Fruit fly (Drosophila melanogaster) whole organism, embryonic: ENCODE results near the gene CG46427.

Experiments used
- ATbp ChIP-seq: fragments of 200-800 bp; sonication (Bioruptor generic); optimal IDR thresholded peaks from 2 replicates; lab custom pipeline; 2017; ENCODE audit warnings: missing biosample characterization, mild to moderate bottlenecking, missing genetic modification characterization, missing genetic modification reagents
- Abd-B ChIP-seq: fragments of 200-800 bp; sonication (Bioruptor generic); optimal IDR thresholded peaks from 2 replicates; lab custom pipeline; 2018; ENCODE audit warnings: missing biosample characterization, mild to moderate bottlenecking, missing genetic modification characterization, moderate library complexity
- Asciz ChIP-seq: fragments of 200-800 bp; sonication (Bioruptor generic); optimal IDR thresholded peaks from 2 replicates; lab custom pipeline; 2017; ENCODE audit warnings: missing biosample characterization, mild to moderate bottlenecking, missing genetic modification characterization, missing genetic modification reagents
- Bdp1 ChIP-seq: fragments of 200-800 bp; sonication (Bioruptor generic); optimal IDR thresholded peaks from 3 replicates; lab custom pipeline; 2016; ENCODE audit warnings: missing biosample characterization, missing genetic modification characterization
- Bgb ChIP-seq: fragments of 200-800 bp; sonication (Bioruptor generic); IDR thresholded peaks from 2 replicates; pipeline ENCODE4 v1.3.6; 2022; ENCODE audit warnings: missing biosample characterization, missing genetic modification characterization; ENCODE audit not compliant: partially characterized antibody
- Blimp-1 ChIP-seq: fragments of 200-800 bp; sonication (Bioruptor generic); optimal IDR thresholded peaks from 3 replicates; lab custom pipeline; 2018; ENCODE audit warnings: missing biosample characterization, missing genetic modification characterization, mild to moderate bottlenecking, moderate library complexity, missing genetic modification reagents
- CG11456 ChIP-seq: fragments of 200-800 bp; sonication (Bioruptor generic); IDR thresholded peaks from 3 replicates; pipeline ENCODE4 v1.3.6; 2022; ENCODE audit warnings: missing biosample characterization, missing genetic modification characterization
- CG12391 ChIP-seq: fragments of 200-800 bp; sonication (Bioruptor generic); optimal IDR thresholded peaks from 3 replicates; lab custom pipeline; 2018; ENCODE audit warnings: missing biosample characterization, mild to moderate bottlenecking, missing genetic modification characterization, moderate library complexity
- CG14860 ChIP-seq: fragments of 200-800 bp; sonication (Bioruptor generic); IDR thresholded peaks from 3 replicates; pipeline ENCODE4 v1.3.6; 2022; ENCODE audit warnings: missing biosample characterization, missing genetic modification characterization; ENCODE audit not compliant: partially characterized antibody
- CG14965 ChIP-seq: fragments of 200-800 bp; sonication (Bioruptor generic); optimal IDR thresholded peaks from 2 replicates; lab custom pipeline; 2016; ENCODE audit warnings: missing biosample characterization, missing genetic modification characterization, borderline replicate concordance
- CG15479 ChIP-seq: fragments of 200-800 bp; sonication (Bioruptor generic); optimal IDR thresholded peaks from 3 replicates; lab custom pipeline; 2019; ENCODE audit warnings: missing biosample characterization, mild to moderate bottlenecking, missing genetic modification characterization, moderate library complexity
- CG15514 ChIP-seq: fragments of 200-800 bp; sonication (Bioruptor generic); optimal IDR thresholded peaks from 3 replicates; lab custom pipeline; 2017; ENCODE audit warnings: missing biosample characterization, missing genetic modification characterization, mild to moderate bottlenecking, moderate library complexity, missing genetic modification reagents
- CG15696 ChIP-seq: fragments of 200-800 bp; sonication (Bioruptor generic); optimal IDR thresholded peaks from 2 replicates; lab custom pipeline; 2019; ENCODE audit warnings: missing biosample characterization, mild to moderate bottlenecking, missing genetic modification characterization, moderate library complexity
- CG16779 ChIP-seq: fragments of 200-800 bp; sonication (Bioruptor generic); IDR thresholded peaks from 2 replicates; pipeline ENCODE4 v1.3.6; 2022; ENCODE audit warnings: missing biosample characterization, missing genetic modification characterization
- CG17612 ChIP-seq: fragments of 200-800 bp; sonication (Bioruptor generic); IDR thresholded peaks from 2 replicates; pipeline ENCODE4 v1.3.6; 2022; ENCODE audit warnings: missing biosample characterization, missing genetic modification characterization
- CG30020 ChIP-seq: fragments of 200-800 bp; optimal IDR thresholded peaks from 2 replicates; lab custom pipeline; 2019; ENCODE audit warnings: missing biosample characterization, mild to moderate bottlenecking, missing genetic modification characterization, moderate library complexity
- CG3407 ChIP-seq: fragments of 200-800 bp; sonication (Bioruptor generic); optimal IDR thresholded peaks from 2 replicates; lab custom pipeline; 2018; ENCODE audit warnings: missing biosample characterization, mild to moderate bottlenecking, missing genetic modification characterization
- CG4282 ChIP-seq: fragments of 200-800 bp; sonication (Bioruptor generic); optimal IDR thresholded peaks from 2 replicates; lab custom pipeline; 2016; ENCODE audit warnings: missing biosample characterization, missing genetic modification characterization
- CG4328 ChIP-seq: fragments of 200-800 bp; sonication (Bioruptor generic); optimal IDR thresholded peaks from 3 replicates; lab custom pipeline; 2017; ENCODE audit warnings: missing biosample characterization, missing genetic modification reagents, missing genetic modification characterization
- CG5180 ChIP-seq: fragments of 200-800 bp; sonication (Bioruptor generic); optimal IDR thresholded peaks from 3 replicates; lab custom pipeline; 2017; ENCODE audit warnings: missing biosample characterization, missing genetic modification characterization, mild to moderate bottlenecking, moderate library complexity, missing genetic modification reagents
- CG6683 ChIP-seq: fragments of 200-800 bp; sonication (Bioruptor generic); optimal IDR thresholded peaks from 2 replicates; lab custom pipeline; 2017; ENCODE audit warnings: missing biosample characterization, mild to moderate bottlenecking, missing genetic modification characterization, missing genetic modification reagents
- CG7357 ChIP-seq: fragments of 200-800 bp; sonication (Bioruptor generic); IDR thresholded peaks from 3 replicates; pipeline ENCODE4 v1.3.6; 2022; ENCODE audit warnings: missing biosample characterization, missing genetic modification characterization
- CG7786 ChIP-seq: fragments of 200-800 bp; sonication (Bioruptor generic); optimal IDR thresholded peaks from 2 replicates; lab custom pipeline; 2016; ENCODE audit warnings: missing biosample characterization, missing genetic modification characterization
- CG8281 ChIP-seq: fragments of 200-800 bp; sonication (Bioruptor generic); optimal IDR thresholded peaks from 2 replicates; lab custom pipeline; 2018; ENCODE audit warnings: missing biosample characterization, mild to moderate bottlenecking, missing genetic modification characterization, moderate library complexity
- CG8765 ChIP-seq: fragments of 200-800 bp; sonication (Bioruptor generic); IDR thresholded peaks from 2 replicates; pipeline ENCODE4 v1.3.6; 2022; ENCODE audit warnings: missing biosample characterization, missing genetic modification characterization
- CG9727 ChIP-seq: fragments of 200-800 bp; sonication (Bioruptor generic); optimal IDR thresholded peaks from 3 replicates; lab custom pipeline; 2017; ENCODE audit warnings: missing biosample characterization, mild to moderate bottlenecking, missing genetic modification characterization
- CHES-1-like ChIP-seq: fragments of 200-800 bp; sonication (Bioruptor generic); optimal IDR thresholded peaks from 2 replicates; lab custom pipeline; 2016; ENCODE audit warnings: missing biosample characterization, missing genetic modification characterization
- D19B ChIP-seq: fragments of 200-800 bp; sonication (Bioruptor generic); optimal IDR thresholded peaks from 2 replicates; lab custom pipeline; 2017; ENCODE audit warnings: missing biosample characterization, mild to moderate bottlenecking, missing genetic modification characterization
- Doc3 ChIP-seq: fragments of 200-800 bp; sonication (Bioruptor generic); IDR thresholded peaks from 3 replicates; pipeline ENCODE4 v1.3.6; 2022; ENCODE audit warnings: missing biosample characterization, missing genetic modification characterization; ENCODE audit not compliant: partially characterized antibody
- Hr39 ChIP-seq: fragments of >200 bp; optimal IDR thresholded peaks from 2 replicates; lab custom pipeline; 2017
- Mad ChIP-seq: fragments of 200-800 bp; sonication (Bioruptor generic); optimal IDR thresholded peaks from 2 replicates; lab custom pipeline; 2016; ENCODE audit warnings: missing biosample characterization, missing genetic modification characterization
- Med ChIP-seq: fragments of 200-800 bp; sonication (Bioruptor generic); peaks from one replicate; lab custom pipeline; 2016; ENCODE audit warnings: missing biosample characterization, missing genetic modification characterization, mild to moderate bottlenecking, inconsistent platforms, moderate library complexity
- Myb ChIP-seq: fragments of 200-800 bp; sonication (Bioruptor generic); optimal IDR thresholded peaks from 2 replicates; lab custom pipeline; 2016; ENCODE audit warnings: missing biosample characterization, missing genetic modification characterization
- Poxn ChIP-seq: fragments of 200-800 bp; sonication (Bioruptor generic); IDR thresholded peaks from 2 replicates; pipeline ENCODE4 v1.3.6; 2022; ENCODE audit warnings: missing biosample characterization, missing genetic modification characterization
- Ravus ChIP-seq: fragments of 200-800 bp; sonication (Bioruptor generic); IDR thresholded peaks from 2 replicates; pipeline ENCODE4 v1.3.6; 2022; ENCODE audit warnings: missing biosample characterization, missing genetic modification characterization
- cwo ChIP-seq: fragments of 200-800 bp; sonication (Bioruptor generic); optimal IDR thresholded peaks from 3 replicates; lab custom pipeline; 2017; ENCODE audit warnings: missing biosample characterization, missing genetic modification characterization, mild to moderate bottlenecking, moderate library complexity, missing genetic modification reagents
- dimm ChIP-seq: fragments of 200-800 bp; sonication (Bioruptor generic); IDR thresholded peaks from 2 replicates; pipeline ENCODE4 v1.3.6; 2022; ENCODE audit warnings: missing biosample characterization, missing genetic modification characterization
- gcm ChIP-seq: fragments of 200-800 bp; sonication (Bioruptor generic); optimal IDR thresholded peaks from 2 replicates; lab custom pipeline; 2019; ENCODE audit warnings: missing biosample characterization, mild to moderate bottlenecking, missing genetic modification characterization, moderate library complexity
- kay ChIP-seq: fragments of 200-800 bp; sonication (Bioruptor generic); optimal IDR thresholded peaks from 2 replicates; lab custom pipeline; 2016; ENCODE audit warnings: missing biosample characterization, missing genetic modification characterization
- lmd ChIP-seq: fragments of 200-800 bp; sonication (Bioruptor generic); IDR thresholded peaks from 2 replicates; pipeline ENCODE4 v1.3.6; 2022; ENCODE audit warnings: missing biosample characterization, missing genetic modification characterization
- peb ChIP-seq: fragments of 200-800 bp; sonication (Bioruptor generic); IDR thresholded peaks from 2 replicates; pipeline ENCODE4 v1.3.6; 2022; ENCODE audit warnings: missing biosample characterization, missing genetic modification characterization
- pfk ChIP-seq: fragments of 200-800 bp; sonication (Bioruptor generic); optimal IDR thresholded peaks from 2 replicates; lab custom pipeline; 2018; ENCODE audit warnings: missing biosample characterization, mild to moderate bottlenecking, missing genetic modification characterization, moderate library complexity
- scrt ChIP-seq: fragments of 200-800 bp; sonication (Bioruptor generic); optimal IDR thresholded peaks from 2 replicates; lab custom pipeline; 2018; ENCODE audit warnings: missing biosample characterization, mild to moderate bottlenecking, missing genetic modification characterization, moderate library complexity
- sim ChIP-seq: fragments of 200-800 bp; sonication (Bioruptor generic); IDR thresholded peaks from 2 replicates; pipeline ENCODE4 v1.3.6; 2022; ENCODE audit warnings: missing biosample characterization, missing genetic modification characterization
- slou ChIP-seq: fragments of 200-800 bp; sonication (Bioruptor generic); optimal IDR thresholded peaks from 3 replicates; lab custom pipeline; 2016; ENCODE audit warnings: missing biosample characterization, missing genetic modification characterization
- sqz ChIP-seq: fragments of 200-800 bp; sonication (Bioruptor generic); optimal IDR thresholded peaks from 3 replicates; lab custom pipeline; 2018; ENCODE audit warnings: missing biosample characterization, mild to moderate bottlenecking, missing genetic modification characterization
- tna ChIP-seq: fragments of 200-800 bp; sonication (Bioruptor generic); IDR thresholded peaks from 2 replicates; pipeline ENCODE4 v1.3.6; 2022; ENCODE audit warnings: missing biosample characterization, missing genetic modification characterization; ENCODE audit not compliant: partially characterized antibody
- tx ChIP-seq: fragments of 200-800 bp; sonication (Bioruptor generic); optimal IDR thresholded peaks from 2 replicates; lab custom pipeline; 2016; ENCODE audit warnings: missing biosample characterization, missing genetic modification characterization
- usp ChIP-seq: fragments of >200 bp; optimal IDR thresholded peaks from 2 replicates; lab custom pipeline; 2017; ENCODE audit warnings: missing biosample characterization, missing genetic modification characterization
- vnd ChIP-seq: fragments of 200-800 bp; sonication (Bioruptor generic); IDR thresholded peaks from 3 replicates; pipeline ENCODE4 v1.3.6; 2022; ENCODE audit warnings: missing biosample characterization, missing genetic modification characterization; ENCODE audit not compliant: partially characterized antibody

The CG46427 gene

DNA sequence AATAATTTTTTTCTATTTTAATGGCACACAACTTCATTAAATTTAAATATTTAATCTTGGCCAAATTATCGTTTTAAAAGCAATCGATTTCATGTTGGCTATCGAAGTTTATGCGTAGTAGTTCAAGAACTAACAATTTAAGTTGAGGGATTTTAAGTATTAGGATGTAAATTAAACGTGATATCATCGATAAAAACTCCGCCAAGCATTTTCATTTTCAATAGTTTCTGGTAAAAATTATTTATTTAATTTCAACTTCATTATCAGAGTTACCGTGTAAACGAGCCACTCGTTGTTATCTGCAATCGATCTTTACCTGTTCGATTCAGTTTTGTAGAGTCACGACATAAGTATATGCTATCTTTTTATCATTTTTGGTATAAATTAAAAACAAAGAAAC, 36.0 kb downstream of the CG46427 start (continued):
- peak; percentile 89 for TF ChIP-seq kay
- peak; percentile 54 for TF ChIP-seq Poxn
- TF ChIP-seq Doc3, result 0 out of 3 replicates have a peak, but pooled peaks have one; percentile 44
- TF ChIP-seq ATbp (GFP tag; lab: Kevin White, UChicago), result peak; percentile 99
- TF ChIP-seq Hr39 (lab: Kevin White, UChicago), result no peak
- TF ChIP-seq CG6683, result peak; percentile 98
- peak; percentile 90 for TF ChIP-seq CG30020 (tag; lab: Kevin White, UChicago)
- peak; percentile 98 for TF ChIP-seq Asciz (GFP tag; lab: Kevin White, UChicago)
- peak; percentile 99 for TF ChIP-seq CG12391
- peak; percentile 89 for TF ChIP-seq CG14965
- TF ChIP-seq CG7357 (GFP tag; lab: Robert Waterston, UW), result peak; percentile 69
- peak; percentile 98 for TF ChIP-seq gcm
- TF ChIP-seq D19B (GFP tag; lab: Kevin White, UChicago), result peak; percentile 95
- TF ChIP-seq CG15696 (tag; lab: Kevin White, UChicago), result peak; percentile 100
- TF ChIP-seq CG8281 (tag; lab: Kevin White, UChicago), result peak; percentile 91
- TF ChIP-seq Myb, result peak; percentile 70
- TF ChIP-seq Bdp1 (GFP tag; lab: Kevin White, UChicago), result peak; percentile 86
- TF ChIP-seq lmd (GFP tag; lab: Robert Waterston, UW), result peak; percentile 94
- peak; percentile 79 for TF ChIP-seq CG17612 (GFP tag; lab: Robert Waterston, UW)
- TF ChIP-seq Med (GFP tag; lab: Kevin White, UChicago), result peak; percentile 99
- TF ChIP-seq slou, result peak; percentile 86
- TF ChIP-seq CHES-1-like (GFP tag; lab: Kevin White, UChicago), result peak; percentile 90
- no peak for TF ChIP-seq usp (GFP tag; lab: Kevin White, UChicago)
- TF ChIP-seq CG15479, result peak; percentile 71
- TF ChIP-seq Ravus (GFP tag; lab: Robert Waterston, UW), result peak; percentile 86
- TF ChIP-seq CG7786, result peak; percentile 89
- peak; percentile 94 for TF ChIP-seq Abd-B
- TF ChIP-seq CG16779 (GFP tag; lab: Robert Waterston, UW), result peak; percentile 92
- TF ChIP-seq CG14860 (GFP tag; lab: Robert Waterston, UW), result no peak
- TF ChIP-seq scrt (GFP tag; lab: Kevin White, UChicago), result peak; percentile 99
- peak; percentile 91 for TF ChIP-seq CG8765 (GFP tag; lab: Robert Waterston, UW)
- TF ChIP-seq dimm (GFP tag; lab: Robert Waterston, UW), result peak; percentile 86
- TF ChIP-seq pfk, result peak; percentile 76
- peak; percentile 98 for TF ChIP-seq sim (GFP tag; lab: Robert Waterston, UW)
- TF ChIP-seq Mad, result peak; percentile 94
- peak; percentile 76 for TF ChIP-seq CG4282 (GFP tag; lab: Kevin White, UChicago)
- no peak for TF ChIP-seq vnd (GFP tag; lab: Robert Waterston, UW)
- TF ChIP-seq CG5180 (GFP tag; lab: Kevin White, UChicago), result peak; percentile 91
- peak; percentile 84 for TF ChIP-seq tx
- peak; percentile 95 for TF ChIP-seq CG15514 (GFP tag; lab: Kevin White, UChicago)
- no peak for TF ChIP-seq tna (GFP tag; lab: Robert Waterston, UW)
- TF ChIP-seq CG9727, result peak; percentile 98
- TF ChIP-seq cwo (GFP tag; lab: Kevin White, UChicago), result peak; percentile 94
- TF ChIP-seq CG4328 (GFP tag; lab: Kevin White, UChicago), result peak; percentile 97
- peak; percentile 99 for TF ChIP-seq sqz (GFP tag; lab: Kevin White, UChicago)
- TF ChIP-seq CG3407, result peak; percentile 95
- TF ChIP-seq Bgb (GFP tag; lab: Robert Waterston, UW), result no peak
- TF ChIP-seq CG11456 (GFP tag; lab: Robert Waterston, UW), result peak; percentile 93; the same call in 2 of the 3 replicates
- peak; percentile 92 for TF ChIP-seq peb (GFP tag; lab: Robert Waterston, UW)
- TF ChIP-seq Blimp-1, result peak; percentile 97
